Worm (Caenorhabditis elegans): ENCODE measurements around the gene srd-59.

Gene srd-59

DNA sequence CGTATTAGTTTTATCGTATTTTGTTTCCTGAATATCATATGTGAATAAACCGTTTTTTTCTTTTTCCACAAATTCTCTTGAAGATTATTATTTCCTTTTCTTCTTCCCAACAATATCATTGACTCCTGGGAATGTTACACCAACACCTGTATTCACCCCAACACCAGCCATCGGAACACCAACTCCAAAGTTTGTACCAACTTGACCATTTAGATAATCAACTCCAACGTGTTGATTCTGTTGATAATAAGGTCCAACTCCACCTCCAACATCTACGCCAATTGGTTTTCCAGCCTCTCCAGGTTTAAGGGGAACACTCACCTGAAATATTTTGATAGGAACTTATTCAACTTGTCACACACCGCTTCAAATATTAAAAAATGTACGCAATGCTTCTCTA lies 8.1 kb upstream of the srd-59 start:
- no peak for TF ChIP-seq unc-62 (GFP tag; optimal IDR thresholded peaks at IDR 0.05)

DNA sequence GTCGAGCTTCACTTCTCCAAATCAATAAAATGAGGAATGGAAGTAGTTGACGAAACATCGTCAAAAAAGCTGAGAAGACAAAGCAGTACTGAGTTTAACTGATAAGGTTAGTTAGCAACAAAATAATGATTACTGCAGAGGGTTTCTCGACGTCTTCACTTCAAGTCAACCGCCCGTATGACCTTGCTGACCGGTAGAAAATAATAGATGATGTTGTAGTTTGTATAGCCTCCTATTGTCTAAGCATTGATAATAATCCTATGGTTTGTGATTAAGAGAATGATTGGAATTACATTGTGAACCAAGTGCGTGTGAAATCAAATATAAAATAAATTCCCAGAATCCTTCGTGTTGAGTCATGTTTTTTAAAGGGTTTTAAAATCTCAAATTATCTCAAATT lies 6.2 kb upstream of the srd-59 start, which contains the start of gene E04F6.6:
E04F6.6 (minus strand) TSS at position 258 of the 400 bp plus-strand sequence.
- TF ChIP-seq unc-62 (GFP tag; optimal IDR thresholded peaks at IDR 0.05) = no peak

- no peak for TF ChIP-seq unc-62 (GFP tag; optimal IDR thresholded peaks at IDR 0.05)
Measured at ce11 chrII:7200051-7200599, 5.4 kb upstream of the srd-59 start, which contains the start of gene pcrg-1. Gene pcrg-1, plus strand, starts transcription at chrII:7200549.

DNA sequence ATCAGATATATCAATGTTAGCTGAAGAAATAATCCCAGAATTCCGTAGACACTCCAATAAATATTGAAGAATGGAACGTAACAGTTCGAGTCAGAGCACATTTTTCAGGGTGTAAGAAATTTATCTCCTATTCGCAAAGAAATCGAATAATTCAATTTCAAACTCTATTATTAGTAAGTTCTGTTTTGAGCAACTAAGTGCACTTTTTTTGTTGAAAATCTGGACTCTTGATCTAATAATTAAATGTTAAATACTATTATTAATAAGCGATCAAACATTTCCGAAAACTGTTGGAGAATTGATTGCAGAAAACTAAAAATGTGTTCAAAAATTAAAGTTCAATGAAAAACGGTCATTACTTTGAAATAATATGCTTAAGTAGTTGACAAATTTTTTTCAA lies 2.4 kb upstream of the srd-59 start, which contains the start of gene srd-56:
srd-56 (minus strand) TSS at position 101 of the 400 bp plus-strand sequence.
- no peak for TF ChIP-seq unc-62 (GFP tag; optimal IDR thresholded peaks at IDR 0.05)

- no peak for TF ChIP-seq unc-62 (GFP tag; optimal IDR thresholded peaks at IDR 0.05)
Measured at ce11 chrII:7204951-7205350, 537 bp upstream of the srd-59 start, which contains the start of gene srd-58. Gene srd-58, minus strand, starts transcription at chrII:7205051.

ce11 chrII:7207649-7208048 lies 2.2 kb downstream of the srd-59 start:
- no peak for TF ChIP-seq unc-62 (GFP tag; optimal IDR thresholded peaks at IDR 0.05)

DNA sequence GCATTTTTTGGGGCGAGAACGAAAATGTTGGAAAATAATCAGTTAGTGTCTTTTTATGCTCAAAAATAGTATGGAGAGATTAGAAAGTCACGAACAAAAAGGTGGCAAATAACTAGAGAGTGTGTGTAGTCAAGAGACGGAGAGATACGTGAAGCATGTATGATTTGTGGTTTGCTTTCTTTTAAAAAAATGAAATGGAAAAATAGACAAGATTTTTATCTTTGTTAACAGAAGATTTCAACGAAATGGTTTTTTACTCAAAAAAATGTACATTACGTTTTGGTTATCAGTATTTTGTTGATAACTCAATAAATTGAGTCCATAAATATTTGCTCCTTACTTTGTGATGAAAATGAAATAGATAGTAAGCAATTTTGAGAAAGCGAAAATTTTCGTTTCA lies 2.7 kb downstream of the srd-59 start, which contains the start of gene dhs-7:
dhs-7 (minus strand) TSS at position 277 of the 400 bp plus-strand sequence.
- TF ChIP-seq unc-62 (GFP tag; optimal IDR thresholded peaks at IDR 0.05) = no peak

DNA sequence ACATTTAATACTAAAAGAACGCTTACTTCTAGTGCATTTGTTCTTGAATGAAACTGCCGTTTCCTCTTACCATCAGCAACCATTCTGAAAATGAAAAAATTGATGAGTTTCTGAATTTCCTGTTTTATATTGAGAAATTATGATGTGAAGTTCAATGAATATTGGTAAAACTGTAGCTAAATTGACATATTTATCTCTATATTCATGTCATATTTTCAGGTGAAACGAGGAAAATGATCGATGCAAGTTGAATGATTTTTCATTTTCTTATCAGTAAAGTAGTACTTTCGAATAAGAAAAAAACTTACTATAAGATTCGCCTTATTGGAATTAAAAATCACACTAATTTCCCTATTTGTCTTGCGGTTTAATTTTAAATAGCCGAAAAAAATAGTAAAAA lies 4.7 kb downstream of the srd-59 start, which contains the start of gene E04F6.15:
E04F6.15 (minus strand) TSS at position 101 of the 400 bp plus-strand sequence.
- no peak for TF ChIP-seq unc-62 (GFP tag; optimal IDR thresholded peaks at IDR 0.05)

ce11 chrII:7211280-7211679 lies 5.8 kb downstream of the srd-59 start, which contains the start of gene E04F6.8:
Gene E04F6.8, minus strand, starts transcription at chrII:7211380.
- no peak for TF ChIP-seq unc-62 (GFP tag; optimal IDR thresholded peaks at IDR 0.05)

- TF ChIP-seq unc-62 (GFP tag; optimal IDR thresholded peaks at IDR 0.05) = no peak
Measured at ce11 chrII:7212059-7212458, 6.6 kb downstream of the srd-59 start, which contains the start of gene E04F6.9. Gene E04F6.9, minus strand, starts transcription at chrII:7212159.

DNA sequence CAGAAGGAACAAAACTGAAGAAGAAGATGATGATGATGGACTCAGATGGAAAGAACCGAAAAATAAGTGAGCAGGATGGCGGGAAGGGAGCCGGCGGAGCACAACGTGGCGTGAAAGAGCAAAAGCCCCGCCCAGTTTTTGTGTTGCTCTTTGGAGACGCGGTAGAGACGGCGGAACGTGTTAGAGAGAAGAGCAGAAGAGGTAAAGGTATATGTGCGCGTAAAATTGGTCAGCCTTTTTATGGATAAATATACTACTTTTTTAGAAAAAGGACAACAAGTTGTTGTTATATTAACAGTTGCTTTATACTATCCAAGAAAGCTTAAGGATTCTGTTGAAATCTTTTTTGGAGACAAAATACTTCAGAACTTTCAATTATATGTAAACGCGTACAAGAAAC lies 11.6 kb downstream of the srd-59 start, which contains the start of gene E04F6.10:
E04F6.10 (minus strand) TSS at position 101 of the 400 bp plus-strand sequence.
- TF ChIP-seq unc-62 (GFP tag; optimal IDR thresholded peaks at IDR 0.05) = no peak

- TF ChIP-seq unc-62 (GFP tag; optimal IDR thresholded peaks at IDR 0.05) = no peak
Measured at ce11 chrII:7224074-7224473, 18.6 kb downstream of the srd-59 start.

ce11 chrII:7225864-7226522 lies 20.5 kb downstream of the srd-59 start, which contains the start of gene clh-3:
Gene clh-3, minus strand, starts transcription at chrII:7225914.
- no peak for TF ChIP-seq unc-62 (GFP tag; optimal IDR thresholded peaks at IDR 0.05)

DNA sequence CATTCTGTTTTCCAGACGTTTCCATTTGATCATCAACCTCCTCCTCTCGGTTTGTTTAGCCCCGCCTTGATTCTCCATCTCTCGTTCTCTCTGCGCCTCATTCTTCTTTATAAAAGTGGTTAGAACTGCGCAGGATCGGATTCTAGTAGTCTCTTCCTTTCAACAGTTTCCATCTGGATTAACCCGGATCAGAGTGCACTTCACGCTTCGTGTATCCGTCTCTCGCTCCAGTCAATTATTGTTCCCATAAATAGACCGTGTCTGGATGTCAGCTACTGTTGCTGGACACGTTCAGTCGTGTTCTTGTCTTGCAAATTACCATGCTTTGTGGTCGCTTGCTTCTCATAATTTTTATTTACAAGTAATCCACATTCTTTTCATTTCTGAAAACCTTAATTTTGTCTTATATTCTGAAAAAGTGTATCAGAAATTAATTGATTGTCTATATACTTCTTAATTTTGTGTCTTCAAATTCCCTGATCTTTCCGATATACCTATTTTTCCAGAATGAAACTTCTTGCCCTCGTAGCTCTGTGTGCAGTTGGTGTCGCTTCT lies 23.2 kb downstream of the srd-59 start, which contains the start of gene F32A5.4:
F32A5.4 (plus strand) TSS at position 505 of the 555 bp plus-strand sequence.
- TF ChIP-seq unc-62 (GFP tag; optimal IDR thresholded peaks at IDR 0.05) = no peak

- no peak for TF ChIP-seq unc-62 (GFP tag; optimal IDR thresholded peaks at IDR 0.05)
Measured at ce11 chrII:7230684-7231083, 25.2 kb downstream of the srd-59 start.

DNA sequence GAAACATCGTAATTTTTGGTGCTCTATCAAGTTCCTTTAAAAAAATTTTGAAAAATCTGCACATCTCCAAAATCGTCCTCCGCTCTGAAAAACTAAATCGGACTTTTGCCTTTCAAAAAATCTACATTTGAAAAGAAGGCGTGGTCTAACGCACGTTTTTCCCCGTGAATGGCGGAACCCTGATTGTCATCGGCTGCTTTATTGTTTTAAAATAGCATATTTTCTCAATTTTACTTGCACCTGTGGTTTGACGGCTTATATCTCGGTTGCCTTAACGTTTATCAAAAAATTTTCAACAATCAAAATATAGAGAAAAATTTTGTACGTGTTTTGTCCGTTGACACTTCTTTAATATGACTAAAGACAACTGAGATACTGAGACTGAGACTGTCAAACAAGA lies 26.5 kb downstream of the srd-59 start:
- TF ChIP-seq unc-62 (GFP tag; optimal IDR thresholded peaks at IDR 0.05) = no peak
